Worm (Caenorhabditis elegans): ENCODE data around the gene F48F5.8.

DNA sequence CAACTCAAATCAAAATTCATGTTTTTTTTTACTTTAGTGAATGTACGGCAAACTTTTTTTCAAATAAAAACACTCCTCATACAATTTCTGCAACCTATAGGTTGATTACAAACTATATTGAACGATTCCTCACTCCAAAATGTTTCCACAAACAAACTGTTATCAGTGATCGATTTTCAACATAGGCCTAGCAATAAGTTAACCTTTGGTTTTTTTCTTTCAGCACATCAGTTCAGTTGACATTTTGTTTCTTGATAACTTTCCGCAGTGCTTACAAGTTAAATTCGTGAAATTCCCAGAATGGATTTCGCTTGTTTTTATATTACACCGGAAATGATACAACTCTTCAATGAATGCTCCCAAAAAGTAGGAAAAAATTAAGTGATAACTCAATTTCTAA is 37.7 kb upstream of the F48F5.8 start, which contains the start of gene F53H2.1:
- TF ChIP-seq flt-1 (GFP tag; IDR thresholded peaks at IDR 0.05): no peak
- no peak for TF ChIP-seq klf-2 (GFP tag; conservative IDR thresholded peaks at IDR 0.05)
- no peak for TF ChIP-seq med-1 (GFP tag; optimal IDR thresholded peaks at IDR 0.05; ENCODE audit: insufficient read depth)

Data from whole organism, midembryonic.